Fruit fly (Drosophila melanogaster): ENCODE results near the gene hyx.
A peak's percentile ranks its signal among the peaks of the same experiment; 100 is the strongest.

hyx gene

dm6 chr3R:9083379-9083778, 44.8 kb downstream of the hyx start:
- no peak for TF ChIP-seq Hr78 (GFP tag; optimal IDR thresholded peaks at IDR 0.05)
- no peak for TF ChIP-seq Sp1 (GFP tag; optimal IDR thresholded peaks at IDR 0.05)
- no peak for TF ChIP-seq dl (GFP tag; optimal IDR thresholded peaks at IDR 0.05; ENCODE audit: insufficient read depth in 1 of 2, partially characterized antibody in 2 of 2)
- TF ChIP-seq GATAd (GFP tag; optimal IDR thresholded peaks at IDR 0.05) = no peak
- no peak for TF ChIP-seq tai (GFP tag; optimal IDR thresholded peaks at IDR 0.05)
- TF ChIP-seq rgr (GFP tag; optimal IDR thresholded peaks at IDR 0.05) = no peak
- TF ChIP-seq usp (GFP tag; optimal IDR thresholded peaks at IDR 0.05) = no peak
- TF ChIP-seq CG32264 (GFP tag; optimal IDR thresholded peaks at IDR 0.05) = no peak
- TF ChIP-seq Jra (GFP tag; optimal IDR thresholded peaks at IDR 0.05) = no peak
- TF ChIP-seq foxo (GFP tag; optimal IDR thresholded peaks at IDR 0.05) = no peak
- no peak for TF ChIP-seq Myc (optimal IDR thresholded peaks at IDR 0.05)
- no peak for TF ChIP-seq br (GFP tag; optimal IDR thresholded peaks at IDR 0.05)
- TF ChIP-seq sv (GFP tag; optimal IDR thresholded peaks at IDR 0.05) = no peak
- TF ChIP-seq jim (GFP tag; optimal IDR thresholded peaks at IDR 0.05) = no peak
- TF ChIP-seq Rel (GFP tag; optimal IDR thresholded peaks at IDR 0.05) = no peak
- no peak for TF ChIP-seq Rel (tag; optimal IDR thresholded peaks at IDR 0.05)
- no peak for TF ChIP-seq Vsx2 (GFP tag; optimal IDR thresholded peaks at IDR 0.05; ENCODE audit: partially characterized antibody)
- TF ChIP-seq Dif (GFP tag; optimal IDR thresholded peaks at IDR 0.05; ENCODE audit: partially characterized antibody) = no peak
- no peak for TF ChIP-seq sage (GFP tag; optimal IDR thresholded peaks at IDR 0.05)
- TF ChIP-seq Hr83 (GFP tag; optimal IDR thresholded peaks at IDR 0.05; ENCODE audit: poor library complexity, severe bottlenecking) = no peak

- TF ChIP-seq Rel (GFP tag; optimal IDR thresholded peaks at IDR 0.05) (no peak), Rel (tag; optimal IDR thresholded peaks at IDR 0.05) (no peak), ey (GFP tag; optimal IDR thresholded peaks at IDR 0.05) (no peak), woc (GFP tag; optimal IDR thresholded peaks at IDR 0.05) (no peak), pan (optimal IDR thresholded peaks at IDR 0.05) (no peak), Mio (GFP tag; optimal IDR thresholded peaks at IDR 0.05) (no peak), rgr (GFP tag; optimal IDR thresholded peaks at IDR 0.05) (no peak), tai (GFP tag; optimal IDR thresholded peaks at IDR 0.05) (no peak), usp (GFP tag; optimal IDR thresholded peaks at IDR 0.05) (no peak), h (GFP tag; optimal IDR thresholded peaks at IDR 0.05) (no peak), Vsx2 (GFP tag; optimal IDR thresholded peaks at IDR 0.05; ENCODE audit: partially characterized antibody) (no peak), jim (GFP tag; optimal IDR thresholded peaks at IDR 0.05) (no peak), HLH106 (tag; optimal IDR thresholded peaks at IDR 0.05) (no peak), sv (GFP tag; optimal IDR thresholded peaks at IDR 0.05) (no peak), GATAd (GFP tag; optimal IDR thresholded peaks at IDR 0.05) (no peak), CG32264 (GFP tag; optimal IDR thresholded peaks at IDR 0.05) (no peak), Dif (GFP tag; optimal IDR thresholded peaks at IDR 0.05; ENCODE audit: partially characterized antibody) (no peak)
These were observed 46.7 kb downstream of the hyx start for dm6 chr3R:9085306-9085705.

- TF ChIP-seq Dif (GFP tag; optimal IDR thresholded peaks at IDR 0.05; ENCODE audit: partially characterized antibody) = no peak
- peak; percentile 49 for TF ChIP-seq Dfd (GFP tag; optimal IDR thresholded peaks at IDR 0.05)
These were observed 51.7 kb downstream of the hyx start for dm6 chr3R:9090303-9090702.

Data from whole organism, wandering third instar larva.